Worm (Caenorhabditis elegans) whole organism, mixed stage, embryonic: ENCODE measurements around the gene F46B6.5.

ENCODE experiments used
- blmp-1 ChIP-seq: fragments of 150-350 bp; optimal IDR thresholded peaks from 2 replicates; lab custom pipeline; 2014; ENCODE audit warnings: missing biosample characterization, missing genetic modification characterization
- ces-1 ChIP-seq: fragments of 150-350 bp; optimal IDR thresholded peaks from 2 replicates; lab custom pipeline; 2014; ENCODE audit warnings: missing biosample characterization, missing genetic modification reagents, missing genetic modification characterization
- elt-1 ChIP-seq: sonication (generic microtip); optimal IDR thresholded peaks from 2 replicates; lab custom pipeline; 2017; ENCODE audit warnings: missing genetic modification characterization, mild to moderate bottlenecking, missing compliant biosample characterization, antibody characterized with exemption, moderate library complexity, borderline replicate concordance; ENCODE audit not compliant: insufficient read depth
- hlh-1 ChIP-seq: fragments of 150-350 bp; optimal IDR thresholded peaks from 2 replicates; lab custom pipeline; 2014; ENCODE audit warnings: missing biosample characterization, missing genetic modification reagents, missing genetic modification characterization
- lsy-2 ChIP-seq: fragments of 150-350 bp; optimal IDR thresholded peaks from 2 replicates; lab custom pipeline; 2014; ENCODE audit warnings: missing biosample characterization, missing genetic modification characterization
- mab-5 ChIP-seq: fragments of 150-350 bp; optimal IDR thresholded peaks from 2 replicates; lab custom pipeline; 2014; ENCODE audit warnings: missing biosample characterization, missing genetic modification characterization
- nhr-12 ChIP-seq: fragments of 150-350 bp; optimal IDR thresholded peaks from 2 replicates; lab custom pipeline; 2014; ENCODE audit warnings: missing biosample characterization, missing genetic modification characterization
- nhr-237 ChIP-seq: fragments of 150-350 bp; optimal IDR thresholded peaks from 2 replicates; lab custom pipeline; 2014; ENCODE audit warnings: missing biosample characterization, missing genetic modification characterization
- nhr-28 ChIP-seq: fragments of 150-350 bp; optimal IDR thresholded peaks from 2 replicates; lab custom pipeline; 2014; ENCODE audit warnings: missing biosample characterization, missing genetic modification characterization
- nhr-76 ChIP-seq: sonication (generic microtip); optimal IDR thresholded peaks from 2 replicates; lab custom pipeline; 2017; ENCODE audit warnings: missing biosample characterization, missing genetic modification characterization
- sem-2 ChIP-seq: fragments of 200-800 bp; sonication (Bioruptor generic); optimal IDR thresholded peaks from 2 replicates; lab custom pipeline; 2018; ENCODE audit warnings: mild to moderate bottlenecking, missing genetic modification characterization, missing compliant biosample characterization
- unc-39 ChIP-seq: fragments of 150-350 bp; optimal IDR thresholded peaks from 2 replicates; lab custom pipeline; 2014; ENCODE audit warnings: missing biosample characterization, missing genetic modification characterization
- ztf-11 ChIP-seq: fragments of 150-350 bp; optimal IDR thresholded peaks from 2 replicates; lab custom pipeline; 2014; ENCODE audit warnings: missing biosample characterization, missing genetic modification characterization

- no peak for TF ChIP-seq elt-1 (tag; lab: Kevin White, UChicago)
- no peak for TF ChIP-seq hlh-1
- no peak for TF ChIP-seq ztf-11
- no peak for TF ChIP-seq mab-5 (tag; lab: Kevin White, UChicago)
- no peak for TF ChIP-seq nhr-237 (tag; lab: Kevin White, UChicago)
- TF ChIP-seq ces-1 (GFP tag; lab: Kevin White, UChicago) = no peak
- TF ChIP-seq blmp-1 (tag; lab: Kevin White, UChicago) = no peak
- no peak for TF ChIP-seq unc-39 (tag; lab: Kevin White, UChicago)
- no peak for TF ChIP-seq lsy-2 (tag; lab: Kevin White, UChicago)
- TF ChIP-seq nhr-28 (tag; lab: Kevin White, UChicago) = no peak
- TF ChIP-seq sem-2 (GFP tag; lab: Kevin White, UChicago) = no peak
- no peak for TF ChIP-seq nhr-12 (tag; lab: Kevin White, UChicago)
- no peak for TF ChIP-seq nhr-76 (tag; lab: Kevin White, UChicago)
These were observed 824 bp downstream of the F46B6.5 start for ce11 chrV:9782045-9782444.
